Worm (Caenorhabditis elegans): ENCODE measurements around the gene mrpl-55.

DNA sequence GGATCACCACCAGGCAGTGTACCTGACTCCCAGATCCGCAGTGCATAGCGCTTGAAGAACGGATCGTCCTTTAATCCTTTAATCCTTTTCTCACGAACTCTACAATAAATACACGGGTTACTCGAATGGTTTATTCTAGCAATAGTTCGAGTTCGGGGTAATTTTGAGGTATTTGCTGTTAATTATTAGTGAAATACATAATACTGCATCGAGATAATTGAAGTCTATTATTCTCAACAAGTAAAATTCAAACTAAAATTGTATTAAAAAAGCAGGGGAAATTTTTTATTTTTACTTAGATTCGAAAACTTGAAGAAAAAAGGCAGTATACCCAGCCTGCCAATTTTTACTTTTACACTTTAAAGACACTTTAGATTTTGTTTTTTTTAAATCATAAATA is 33.9 kb upstream of the mrpl-55 start, which contains the start of gene kgb-1:
- TF ChIP-seq elt-3 (tag; optimal IDR thresholded peaks at IDR 0.05) (no peak), pha-4 (tag; optimal IDR thresholded peaks at IDR 0.05) (no peak), ceh-9 (tag; optimal IDR thresholded peaks at IDR 0.05) (no peak), skn-1 (tag; optimal IDR thresholded peaks at IDR 0.05) (no peak), egl-27 (tag; optimal IDR thresholded peaks at IDR 0.05) (no peak), nhr-76 (tag; optimal IDR thresholded peaks at IDR 0.05) (no peak), lsy-12 (tag; optimal IDR thresholded peaks at IDR 0.05) (no peak), daf-12 (tag; optimal IDR thresholded peaks at IDR 0.05) (no peak), elt-1 (tag; optimal IDR thresholded peaks at IDR 0.05) (no peak), R02D3.7 (tag; optimal IDR thresholded peaks at IDR 0.05) (no peak)

Data from whole organism, L3 larva.